Fruit fly (Drosophila melanogaster): ENCODE measurements around the gene sls.

- TF ChIP-seq ey (GFP tag; optimal IDR thresholded peaks at IDR 0.05), result no peak
- TF ChIP-seq br (GFP tag; optimal IDR thresholded peaks at IDR 0.05), result no peak
- TF ChIP-seq lola (GFP tag; optimal IDR thresholded peaks at IDR 0.05), result no peak
- no peak for TF ChIP-seq Dfd (GFP tag; optimal IDR thresholded peaks at IDR 0.05)
- TF ChIP-seq psq (GFP tag; optimal IDR thresholded peaks at IDR 0.05), result no peak
- TF ChIP-seq N (GFP tag; optimal IDR thresholded peaks at IDR 0.05), result no peak
- TF ChIP-seq CG32264 (GFP tag; optimal IDR thresholded peaks at IDR 0.05), result no peak
- no peak for TF ChIP-seq OdsH (GFP tag; optimal IDR thresholded peaks at IDR 0.05)
- no peak for TF ChIP-seq h (GFP tag; optimal IDR thresholded peaks at IDR 0.05)
- TF ChIP-seq brk (GFP tag; optimal IDR thresholded peaks at IDR 0.05), result no peak
Observed at dm6 chr3L:2142435-2142834, 27.0 kb upstream of the sls start.
